Fruit fly (Drosophila melanogaster) whole organism, prepupa: ENCODE measurements around the gene CG42502.

ENCODE experiments used
- Blimp-1 ChIP-seq: fragments of 200-800 bp; sonication (Bioruptor generic); optimal IDR thresholded peaks from 3 replicates; lab custom pipeline; 2017; ENCODE audit warnings: missing biosample characterization, missing genetic modification characterization, mild to moderate bottlenecking, moderate library complexity, missing genetic modification reagents
- CG10669 ChIP-seq: fragments of 200-800 bp; sonication (Bioruptor generic); optimal IDR thresholded peaks from 3 replicates; lab custom pipeline; 2018; ENCODE audit warnings: missing biosample characterization, mild to moderate bottlenecking, missing genetic modification characterization, moderate library complexity
- CG11294 ChIP-seq: fragments of 200-800 bp; sonication (Bioruptor generic); IDR thresholded peaks from 2 replicates; pipeline ENCODE4 v1.3.6; 2022; ENCODE audit warnings: missing biosample characterization, missing genetic modification characterization
- CG11902 ChIP-seq: fragments of 200-800 bp; sonication (Bioruptor generic); optimal IDR thresholded peaks from 3 replicates; lab custom pipeline; 2016; ENCODE audit warnings: missing biosample characterization, missing genetic modification characterization
- CG15336 ChIP-seq: fragments of 200-800 bp; sonication (Bioruptor generic); IDR thresholded peaks from 2 replicates; pipeline ENCODE4 v1.3.6; 2022; ENCODE audit warnings: missing biosample characterization, missing genetic modification characterization
- CG16779 ChIP-seq: fragments of 200-800 bp; sonication (Bioruptor generic); optimal IDR thresholded peaks from 3 replicates; lab custom pipeline; 2017; ENCODE audit warnings: missing biosample characterization, mild to moderate bottlenecking, missing genetic modification characterization
- CG3032 ChIP-seq: fragments of 200-800 bp; optimal IDR thresholded peaks from 2 replicates; lab custom pipeline; 2019; ENCODE audit warnings: missing biosample characterization, mild to moderate bottlenecking, missing genetic modification characterization, moderate library complexity
- CG31627 ChIP-seq: fragments of 200-800 bp; sonication (Bioruptor generic); optimal IDR thresholded peaks from 3 replicates; lab custom pipeline; 2016; ENCODE audit warnings: missing biosample characterization, missing genetic modification characterization
- CG34406 ChIP-seq: fragments of 200-800 bp; sonication (Bioruptor generic); optimal IDR thresholded peaks from 3 replicates; lab custom pipeline; 2016; ENCODE audit warnings: missing biosample characterization, missing genetic modification characterization
- CG6163 ChIP-seq: fragments of 200-800 bp; sonication (Bioruptor generic); IDR thresholded peaks from 3 replicates; pipeline ENCODE4 v1.3.6; 2022; ENCODE audit warnings: missing biosample characterization, missing genetic modification characterization
- CG6792 ChIP-seq: fragments of 200-800 bp; sonication (Bioruptor generic); optimal IDR thresholded peaks from 3 replicates; lab custom pipeline; 2016; ENCODE audit warnings: missing biosample characterization, missing genetic modification characterization
- CG6808 ChIP-seq: fragments of 200-800 bp; sonication (Bioruptor generic); optimal IDR thresholded peaks from 3 replicates; lab custom pipeline; 2017; ENCODE audit warnings: missing biosample characterization, missing genetic modification characterization, mild to moderate bottlenecking, moderate library complexity, missing genetic modification reagents
- CG6854 ChIP-seq: fragments of 200-800 bp; sonication (Bioruptor generic); optimal IDR thresholded peaks from 2 replicates; lab custom pipeline; 2017; ENCODE audit warnings: missing biosample characterization, mild to moderate bottlenecking, missing genetic modification characterization
- CG7368 ChIP-seq: fragments of 200-800 bp; sonication (Bioruptor generic); optimal IDR thresholded peaks from 3 replicates; lab custom pipeline; 2016; ENCODE audit warnings: missing biosample characterization, missing genetic modification characterization
- CG8119 ChIP-seq: fragments of 200-800 bp; sonication (Bioruptor generic); IDR thresholded peaks from 3 replicates; pipeline ENCODE4 v1.3.6; 2022; ENCODE audit warnings: missing biosample characterization, missing genetic modification characterization
- CG9139 ChIP-seq: fragments of 200-800 bp; sonication (Bioruptor generic); optimal IDR thresholded peaks from 3 replicates; lab custom pipeline; 2017; ENCODE audit warnings: missing biosample characterization, mild to moderate bottlenecking, missing genetic modification characterization
- Eip75B ChIP-seq: fragments of 200-800 bp; sonication (Bioruptor generic); optimal IDR thresholded peaks from 3 replicates; lab custom pipeline; 2016; ENCODE audit warnings: missing biosample characterization, missing genetic modification characterization
- Eip78C ChIP-seq: fragments of 200-800 bp; sonication (Bioruptor generic); peaks from one replicate; lab custom pipeline; 2016; ENCODE audit warnings: missing biosample characterization, missing genetic modification characterization
- Ets96B ChIP-seq: fragments of 200-800 bp; optimal IDR thresholded peaks from 2 replicates; lab custom pipeline; 2019; ENCODE audit warnings: missing biosample characterization, mild to moderate bottlenecking, missing genetic modification characterization, moderate library complexity
- Gug ChIP-seq: fragments of 200-800 bp; sonication (Bioruptor generic); IDR thresholded peaks from 2 replicates; pipeline ENCODE4 v1.3.6; 2022; ENCODE audit warnings: missing biosample characterization, missing genetic modification characterization
- Hr38 ChIP-seq: sonication (Bioruptor generic); optimal IDR thresholded peaks from 2 replicates; lab custom pipeline; 2016; ENCODE audit warnings: missing biosample characterization, missing genetic modification characterization
- Hr39 ChIP-seq: fragments of 200-800 bp; sonication (Bioruptor generic); optimal IDR thresholded peaks from 2 replicates; lab custom pipeline; 2016; ENCODE audit warnings: missing biosample characterization, missing genetic modification characterization
- Hr4 ChIP-seq: fragments of 200-800 bp; sonication (Bioruptor generic); optimal IDR thresholded peaks from 3 replicates; lab custom pipeline; 2016; ENCODE audit warnings: missing biosample characterization, missing genetic modification characterization
- Lpt ChIP-seq: fragments of 200-800 bp; sonication (Bioruptor generic); optimal IDR thresholded peaks from 3 replicates; lab custom pipeline; 2016; ENCODE audit warnings: missing biosample characterization, missing genetic modification characterization
- Met ChIP-seq: fragments of 200-800 bp; sonication (Bioruptor generic); optimal IDR thresholded peaks from 3 replicates; lab custom pipeline; 2016; ENCODE audit warnings: missing biosample characterization, missing genetic modification characterization
- OdsH ChIP-seq: fragments of 200-800 bp; sonication (Bioruptor generic); optimal IDR thresholded peaks from 3 replicates; lab custom pipeline; 2016; ENCODE audit warnings: missing biosample characterization, missing genetic modification characterization
- Sox14 ChIP-seq: fragments of 200-800 bp; sonication (Bioruptor generic); optimal IDR thresholded peaks from 3 replicates; lab custom pipeline; 2016; ENCODE audit warnings: missing biosample characterization, missing genetic modification characterization
- Sox15 ChIP-seq: fragments of 200-800 bp; sonication (Bioruptor generic); optimal IDR thresholded peaks from 3 replicates; lab custom pipeline; 2016; ENCODE audit warnings: missing biosample characterization, missing genetic modification characterization
- achi ChIP-seq: fragments of 200-800 bp; sonication (Bioruptor generic); optimal IDR thresholded peaks from 3 replicates; lab custom pipeline; 2016; ENCODE audit warnings: missing biosample characterization, missing genetic modification characterization
- cyc ChIP-seq: fragments of 200-800 bp; sonication (Bioruptor generic); optimal IDR thresholded peaks from 3 replicates; lab custom pipeline; 2016; ENCODE audit warnings: missing biosample characterization, missing genetic modification characterization
- dac ChIP-seq: fragments of 200-800 bp; sonication (Bioruptor generic); optimal IDR thresholded peaks from 2 replicates; lab custom pipeline; 2017; ENCODE audit warnings: missing biosample characterization, mild to moderate bottlenecking, missing genetic modification characterization
- dsx ChIP-seq: fragments of 200-800 bp; optimal IDR thresholded peaks from 3 replicates; lab custom pipeline; 2019; ENCODE audit warnings: missing biosample characterization, mild to moderate bottlenecking, missing genetic modification characterization, moderate library complexity; ENCODE audit not compliant: poor library complexity, severe bottlenecking
- eg ChIP-seq: fragments of 200-800 bp; sonication (Bioruptor generic); IDR thresholded peaks from 3 replicates; pipeline ENCODE4 v1.3.6; 2022; ENCODE audit warnings: missing biosample characterization, missing genetic modification characterization
- esn ChIP-seq: fragments of 200-800 bp; sonication (Bioruptor generic); optimal IDR thresholded peaks from 2 replicates; lab custom pipeline; 2016; ENCODE audit warnings: missing biosample characterization, mild to moderate bottlenecking, missing genetic modification characterization, moderate library complexity
- fd59A ChIP-seq: fragments of 200-800 bp; sonication (Bioruptor generic); optimal IDR thresholded peaks from 2 replicates; lab custom pipeline; 2017; ENCODE audit warnings: missing biosample characterization, mild to moderate bottlenecking, missing genetic modification characterization, missing genetic modification reagents
- fd85E ChIP-seq: fragments of 200-800 bp; sonication (Bioruptor generic); optimal IDR thresholded peaks from 3 replicates; lab custom pipeline; 2016; ENCODE audit warnings: missing biosample characterization, missing genetic modification characterization
- lz ChIP-seq: fragments of 200-800 bp; sonication (Bioruptor generic); optimal IDR thresholded peaks from 3 replicates; lab custom pipeline; 2016; ENCODE audit warnings: missing biosample characterization, missing genetic modification characterization
- pdm3 ChIP-seq: fragments of 200-800 bp; sonication (Bioruptor generic); optimal IDR thresholded peaks from 3 replicates; lab custom pipeline; 2016; ENCODE audit warnings: missing biosample characterization, missing genetic modification characterization
- salr ChIP-seq, 2 experiments: fragments of 200-800 bp; sonication (Bioruptor generic); optimal IDR thresholded peaks; 3 replicates each; lab custom pipeline; 2016 to 2018; ENCODE audit warnings: missing biosample characterization in 2 of 2, missing genetic modification characterization in 2 of 2, mild to moderate bottlenecking in 1 of 2
- svp ChIP-seq: fragments of 200-800 bp; sonication (Bioruptor generic); peaks from one replicate; lab custom pipeline; 2016; ENCODE audit warnings: missing biosample characterization, missing genetic modification characterization
- topi ChIP-seq: fragments of 200-800 bp; sonication (Bioruptor generic); optimal IDR thresholded peaks from 3 replicates; lab custom pipeline; 2016; ENCODE audit warnings: missing biosample characterization, missing genetic modification characterization
- vri ChIP-seq: fragments of 200-800 bp; sonication (Bioruptor generic); optimal IDR thresholded peaks from 3 replicates; lab custom pipeline; 2016; ENCODE audit warnings: missing biosample characterization, mild to moderate bottlenecking, missing genetic modification characterization

Gene CG42502

dm6 chr2L:18830587-18831528 is 19.8 kb upstream of the CG42502 start, which contains the start of the genes CG17597 and ScpX (continued):
- TF ChIP-seq esn (GFP tag; lab: Kevin White, UChicago), result peak; percentile 76
- TF ChIP-seq CG9139, result peak; percentile 25
- peak; percentile 16 for TF ChIP-seq dsx (GFP tag; lab: Kevin White, UChicago)
- TF ChIP-seq CG8119, result peak; percentile 44; the same call in 2 of the 3 replicates
- peak; percentile 40 for TF ChIP-seq CG10669 (GFP tag; lab: Kevin White, UChicago)
- peak; percentile 64 for TF ChIP-seq CG16779 (tag; lab: Kevin White, UChicago)
- 0 out of 3 replicates have a peak, but pooled peaks have one; percentile 17 for TF ChIP-seq eg
- TF ChIP-seq Ets96B, result peak; percentile 62
- peak; percentile 18 to 56 for TF ChIP-seq salr (GFP tag; optimal IDR thresholded peaks at IDR 0.05; lab: Kevin White, UChicago)
- peak; percentile 74 for TF ChIP-seq CG31627 (GFP tag; lab: Kevin White, UChicago)
- TF ChIP-seq vri, result peak; percentile 22
- TF ChIP-seq fd85E (GFP tag; lab: Kevin White, UChicago), result no peak
- TF ChIP-seq lz, result peak; percentile 65
- TF ChIP-seq CG6854 (GFP tag; lab: Kevin White, UChicago), result peak; percentile 54
- peak; percentile 48 for TF ChIP-seq CG6808
- TF ChIP-seq Gug (GFP tag; lab: Robert Waterston, UW), result no peak
- peak; percentile 65 for TF ChIP-seq achi (GFP tag; lab: Kevin White, UChicago)
- no peak for TF ChIP-seq CG11294 (GFP tag; lab: Robert Waterston, UW)
- peak; percentile 4 for TF ChIP-seq dac (GFP tag; lab: Kevin White, UChicago)
- TF ChIP-seq Hr38, result no peak
- no peak; the same call in 2 of the 3 replicates for TF ChIP-seq CG6163 (GFP tag; lab: Robert Waterston, UW)
- peak; percentile 45 for TF ChIP-seq Sox15
- TF ChIP-seq CG3032 (tag; lab: Kevin White, UChicago), result peak; percentile 55
- peak; percentile 74 for TF ChIP-seq pdm3
- peak; percentile 21 for TF ChIP-seq CG6792 (GFP tag; lab: Kevin White, UChicago)
- TF ChIP-seq, all 60 proteins: peak for 45

dm6 chr2L:18826496-18827008 is 15.5 kb upstream of the CG42502 start, which contains the start of gene Ugt36E1:
Gene Ugt36E1, plus strand, starts transcription at chr2L:18826770.
- TF ChIP-seq Met (no peak), svp (peak; percentile 53), CG6808 (no peak), Sox14 (GFP tag; lab: Kevin White, UChicago) (no peak), CG15336 (GFP tag; lab: Robert Waterston, UW) (no peak)

dm6 chr2L:18823243-18823803 is 12.3 kb upstream of the CG42502 start, which contains the start of gene Ugt36D1:
Gene Ugt36D1, plus strand, starts transcription at chr2L:18823548.
- TF ChIP-seq Lpt (GFP tag; lab: Kevin White, UChicago) (no peak), CG6792 (GFP tag; lab: Kevin White, UChicago) (no peak), Gug (GFP tag; lab: Robert Waterston, UW) (no peak), cyc (GFP tag; lab: Kevin White, UChicago) (no peak), Hr4 (peak; percentile 14), CG34406 (no peak), Ets96B (no peak), CG11294 (GFP tag; lab: Robert Waterston, UW) (no peak), CG8119 (no peak), pdm3 (no peak), CG3032 (tag; lab: Kevin White, UChicago) (no peak), fd59A (no peak), vri (peak; percentile 82), CG9139 (no peak), Eip78C (GFP tag; lab: Kevin White, UChicago) (peak; percentile 41), Hr38 (no peak), CG7368 (GFP tag; lab: Kevin White, UChicago) (no peak), lz (peak; percentile 7), dac (GFP tag; lab: Kevin White, UChicago) (no peak), topi (GFP tag; lab: Kevin White, UChicago) (peak; percentile 30), Hr39 (GFP tag; lab: Kevin White, UChicago) (no peak), fd85E (GFP tag; lab: Kevin White, UChicago) (no peak), dsx (GFP tag; lab: Kevin White, UChicago) (peak; percentile 11), CG10669 (GFP tag; lab: Kevin White, UChicago) (no peak), CG31627 (GFP tag; lab: Kevin White, UChicago) (no peak), CG6808 (no peak), CG11902 (GFP tag; lab: Kevin White, UChicago) (no peak), Eip75B (GFP tag; lab: Kevin White, UChicago) (peak; percentile 13), Sox14 (GFP tag; lab: Kevin White, UChicago) (no peak), OdsH (GFP tag; lab: Kevin White, UChicago) (no peak), salr (GFP tag; optimal IDR thresholded peaks at IDR 0.05; lab: Kevin White, UChicago) (no peak), Blimp-1 (GFP tag; lab: Kevin White, UChicago) (peak; percentile 92), CG6163 (GFP tag; lab: Robert Waterston, UW) (peak; percentile 50; the same call in 2 of the 3 replicates)
